Fruit fly (Drosophila melanogaster) whole organism, embryonic: ENCODE data around the gene CG10560.

Experiments
- Adf1 ChIP-seq: fragments of 200-800 bp; sonication (Bioruptor generic); IDR thresholded peaks from 2 replicates; pipeline ENCODE4 v1.3.6; 2022; ENCODE audit warnings: missing biosample characterization, missing genetic modification characterization
- Antp ChIP-seq: fragments of 200-800 bp; sonication (Bioruptor generic); optimal IDR thresholded peaks from 3 replicates; lab custom pipeline; 2016; ENCODE audit warnings: missing biosample characterization, missing genetic modification characterization
- Atf-2 ChIP-seq: fragments of 200-800 bp; sonication (Bioruptor generic); optimal IDR thresholded peaks from 2 replicates; lab custom pipeline; 2016; ENCODE audit warnings: missing biosample characterization, missing genetic modification characterization
- Atf6 ChIP-seq: fragments of 200-800 bp; sonication (Bioruptor generic); IDR thresholded peaks from 2 replicates; pipeline ENCODE4 v1.3.6; 2022; ENCODE audit warnings: missing biosample characterization, missing genetic modification characterization
- CG10543 ChIP-seq: fragments of 200-800 bp; sonication (Bioruptor generic); optimal IDR thresholded peaks from 3 replicates; lab custom pipeline; 2017; ENCODE audit warnings: missing biosample characterization, mild to moderate bottlenecking, missing genetic modification characterization, moderate library complexity
- CG12659 ChIP-seq: fragments of 200-800 bp; sonication (Bioruptor generic); optimal IDR thresholded peaks from 3 replicates; lab custom pipeline; 2017; ENCODE audit warnings: mild to moderate bottlenecking, missing biosample characterization, missing genetic modification reagents, missing genetic modification characterization
- CG13775 ChIP-seq: fragments of 200-800 bp; sonication (Bioruptor generic); optimal IDR thresholded peaks from 3 replicates; lab custom pipeline; 2017; ENCODE audit warnings: missing biosample characterization, mild to moderate bottlenecking, missing genetic modification characterization
- CG15601 ChIP-seq: fragments of 200-800 bp; sonication (Bioruptor generic); optimal IDR thresholded peaks from 3 replicates; lab custom pipeline; 2019; ENCODE audit warnings: missing biosample characterization, mild to moderate bottlenecking, missing genetic modification characterization, moderate library complexity
- CG17385 ChIP-seq: fragments of 200-800 bp; sonication (Bioruptor generic); optimal IDR thresholded peaks from 3 replicates; lab custom pipeline; 2018; ENCODE audit warnings: missing biosample characterization, mild to moderate bottlenecking, missing genetic modification characterization
- CG2712 ChIP-seq: fragments of 200-800 bp; optimal IDR thresholded peaks from 3 replicates; lab custom pipeline; 2019; ENCODE audit warnings: missing biosample characterization, mild to moderate bottlenecking, missing genetic modification characterization, moderate library complexity
- CG31441 ChIP-seq: fragments of 200-800 bp; sonication (Bioruptor generic); IDR thresholded peaks from 2 replicates; pipeline ENCODE4 v1.3.6; 2022; ENCODE audit warnings: missing biosample characterization, missing genetic modification characterization
- CG3281 ChIP-seq: fragments of 200-800 bp; sonication (Bioruptor generic); optimal IDR thresholded peaks from 3 replicates; lab custom pipeline; 2017; ENCODE audit warnings: missing biosample characterization, mild to moderate bottlenecking, missing genetic modification characterization
- CG4424 ChIP-seq: fragments of 200-800 bp; sonication (Bioruptor generic); optimal IDR thresholded peaks from 3 replicates; lab custom pipeline; 2016; ENCODE audit warnings: missing biosample characterization, missing genetic modification characterization
- CG4617 ChIP-seq: fragments of 200-800 bp; sonication (Bioruptor generic); optimal IDR thresholded peaks from 3 replicates; lab custom pipeline; 2016; ENCODE audit warnings: missing biosample characterization, missing genetic modification characterization, borderline replicate concordance
- CG7271 ChIP-seq: fragments of 200-800 bp; sonication (Bioruptor generic); optimal IDR thresholded peaks from 2 replicates; lab custom pipeline; 2018; ENCODE audit warnings: missing biosample characterization, mild to moderate bottlenecking, missing genetic modification characterization, moderate library complexity
- CG8281 ChIP-seq: fragments of 200-800 bp; sonication (Bioruptor generic); optimal IDR thresholded peaks from 2 replicates; lab custom pipeline; 2018; ENCODE audit warnings: missing biosample characterization, mild to moderate bottlenecking, missing genetic modification characterization, moderate library complexity
- CTCF ChIP-seq: fragments of 200-800 bp; sonication (Bioruptor generic); optimal IDR thresholded peaks from 2 replicates; lab custom pipeline; 2017; ENCODE audit warnings: missing biosample characterization, mild to moderate bottlenecking, missing genetic modification characterization, moderate library complexity
- CkIIα-i1 ChIP-seq: fragments of 200-800 bp; sonication (Bioruptor generic); IDR thresholded peaks from 2 replicates; pipeline ENCODE4 v1.3.6; 2022; ENCODE audit warnings: missing biosample characterization, missing genetic modification characterization
- Dip2 ChIP-seq: fragments of 200-800 bp; sonication (Bioruptor generic); IDR thresholded peaks from 2 replicates; pipeline ENCODE4 v1.3.6; 2022; ENCODE audit warnings: missing biosample characterization, missing genetic modification characterization
- Doc3 ChIP-seq: fragments of 200-800 bp; sonication (Bioruptor generic); IDR thresholded peaks from 3 replicates; pipeline ENCODE4 v1.3.6; 2022; ENCODE audit warnings: missing biosample characterization, missing genetic modification characterization; ENCODE audit not compliant: partially characterized antibody
- Fer1 ChIP-seq: fragments of 200-800 bp; sonication (Bioruptor generic); optimal IDR thresholded peaks from 2 replicates; lab custom pipeline; 2017; ENCODE audit warnings: missing biosample characterization, mild to moderate bottlenecking, missing genetic modification characterization
- H2.0 ChIP-seq: fragments of 200-800 bp; sonication (Bioruptor generic); IDR thresholded peaks from 2 replicates; pipeline ENCODE4 v1.3.6; 2022; ENCODE audit warnings: missing biosample characterization, missing genetic modification characterization
- Hr39 ChIP-seq: fragments of >200 bp; optimal IDR thresholded peaks from 2 replicates; lab custom pipeline; 2017
- Hsf ChIP-seq: fragments of 200-800 bp; sonication (Bioruptor generic); optimal IDR thresholded peaks from 3 replicates; lab custom pipeline; 2016; ENCODE audit warnings: missing biosample characterization, missing genetic modification characterization
- MTF-1 ChIP-seq: fragments of 200-800 bp; sonication (Bioruptor generic); optimal IDR thresholded peaks from 2 replicates; lab custom pipeline; 2018; ENCODE audit warnings: missing biosample characterization, mild to moderate bottlenecking, missing genetic modification characterization, borderline replicate concordance
- Myb ChIP-seq: fragments of 200-800 bp; sonication (Bioruptor generic); optimal IDR thresholded peaks from 2 replicates; lab custom pipeline; 2016; ENCODE audit warnings: missing biosample characterization, missing genetic modification characterization
- NfI ChIP-seq: fragments of 200-800 bp; sonication (Bioruptor generic); optimal IDR thresholded peaks from 3 replicates; lab custom pipeline; 2018; ENCODE audit warnings: missing biosample characterization, mild to moderate bottlenecking, missing genetic modification characterization, moderate library complexity
- Rfx ChIP-seq: fragments of 200-800 bp; sonication (Bioruptor generic); IDR thresholded peaks from 2 replicates; pipeline ENCODE4 v1.3.6; 2022; ENCODE audit warnings: missing biosample characterization, missing genetic modification characterization
- Xbp1 ChIP-seq: fragments of 200-800 bp; sonication (Bioruptor generic); optimal IDR thresholded peaks from 3 replicates; lab custom pipeline; 2016; ENCODE audit warnings: missing biosample characterization, mild to moderate bottlenecking, missing genetic modification characterization
- ab ChIP-seq: fragments of 200-800 bp; sonication (Bioruptor generic); optimal IDR thresholded peaks from 2 replicates; lab custom pipeline; 2016; ENCODE audit warnings: missing biosample characterization, missing genetic modification characterization
- ac ChIP-seq: fragments of 200-800 bp; sonication (Bioruptor generic); optimal IDR thresholded peaks from 3 replicates; lab custom pipeline; 2017; ENCODE audit warnings: missing biosample characterization, mild to moderate bottlenecking, missing genetic modification characterization
- ato ChIP-seq: fragments of 200-800 bp; sonication (Bioruptor generic); IDR thresholded peaks from 2 replicates; pipeline ENCODE4 v1.3.6; 2022; ENCODE audit warnings: missing biosample characterization, missing genetic modification characterization; ENCODE audit not compliant: partially characterized antibody
- caup ChIP-seq: fragments of 200-800 bp; sonication (Bioruptor generic); optimal IDR thresholded peaks from 3 replicates; lab custom pipeline; 2017; ENCODE audit warnings: missing biosample characterization, mild to moderate bottlenecking, missing genetic modification characterization, moderate library complexity; ENCODE audit not compliant: severe bottlenecking
- chif ChIP-seq, 2 experiments: fragments of 200-800 bp; sonication (Bioruptor generic); optimal IDR thresholded peaks; 3 replicates each; lab custom pipeline; 2016; ENCODE audit warnings: missing biosample characterization in 2 of 2, missing genetic modification characterization in 2 of 2
- fd102C ChIP-seq: fragments of 200-800 bp; sonication (Bioruptor generic); optimal IDR thresholded peaks from 2 replicates; lab custom pipeline; 2018; ENCODE audit warnings: missing biosample characterization, mild to moderate bottlenecking, missing genetic modification characterization, moderate library complexity
- ftz-f1 ChIP-seq: fragments of 200-800 bp; sonication (Bioruptor generic); optimal IDR thresholded peaks from 2 replicates; lab custom pipeline; 2016; ENCODE audit warnings: missing biosample characterization, missing genetic modification characterization
- gro ChIP-seq: fragments of 200-800 bp; sonication (Bioruptor generic); optimal IDR thresholded peaks from 2 replicates; lab custom pipeline; 2016; ENCODE audit warnings: missing biosample characterization, missing genetic modification characterization
- lmd ChIP-seq: fragments of 200-800 bp; sonication (Bioruptor generic); IDR thresholded peaks from 2 replicates; pipeline ENCODE4 v1.3.6; 2022; ENCODE audit warnings: missing biosample characterization, missing genetic modification characterization
- lov ChIP-seq, 2 experiments: fragments of 200-800 bp in 1 of 2; fragments of >200 bp in 1 of 2; sonication (Bioruptor generic) in 1 of 2; IDR thresholded peaks in 1 of 2; optimal IDR thresholded peaks in 1 of 2; 2 replicates in 1 of 2; 3 replicates in 1 of 2; pipeline versions ENCODE4 v1.3.6 to Lab custom; 2017 to 2022; ENCODE audit warnings: missing biosample characterization in 1 of 2, missing genetic modification characterization in 1 of 2
- luna ChIP-seq: fragments of 200-800 bp; sonication (Bioruptor generic); optimal IDR thresholded peaks from 2 replicates; lab custom pipeline; 2016; ENCODE audit warnings: missing biosample characterization, missing genetic modification characterization
- phol ChIP-seq: fragments of 200-800 bp; sonication (Bioruptor generic); optimal IDR thresholded peaks from 3 replicates; lab custom pipeline; 2018; ENCODE audit warnings: missing biosample characterization, mild to moderate bottlenecking, missing genetic modification characterization, moderate library complexity
- repo ChIP-seq: fragments of 200-800 bp; sonication (Bioruptor generic); optimal IDR thresholded peaks from 2 replicates; lab custom pipeline; 2016; ENCODE audit warnings: missing biosample characterization, missing genetic modification characterization
- salm ChIP-seq: fragments of 200-800 bp; sonication (Bioruptor generic); optimal IDR thresholded peaks from 2 replicates; lab custom pipeline; 2018; ENCODE audit warnings: missing biosample characterization, mild to moderate bottlenecking, missing genetic modification characterization
- sima ChIP-seq: fragments of 200-800 bp; sonication (Bioruptor generic); optimal IDR thresholded peaks from 2 replicates; lab custom pipeline; 2016; ENCODE audit warnings: missing biosample characterization, missing genetic modification characterization
- slbo ChIP-seq: fragments of 200-800 bp; sonication (Bioruptor generic); IDR thresholded peaks from 2 replicates; pipeline ENCODE4 v1.3.6; 2022; ENCODE audit warnings: missing biosample characterization, missing genetic modification characterization
- slp2 ChIP-seq: fragments of 200-800 bp; sonication (Bioruptor generic); optimal IDR thresholded peaks from 2 replicates; lab custom pipeline; 2016; ENCODE audit warnings: missing biosample characterization, missing genetic modification characterization
- sna ChIP-seq: fragments of 200-800 bp; sonication (Bioruptor generic); IDR thresholded peaks from 2 replicates; pipeline ENCODE4 v1.3.6; 2022; ENCODE audit warnings: missing biosample characterization, missing genetic modification characterization; ENCODE audit not compliant: partially characterized antibody
- tap ChIP-seq: fragments of 200-800 bp; optimal IDR thresholded peaks from 3 replicates; lab custom pipeline; 2019; ENCODE audit warnings: missing biosample characterization, mild to moderate bottlenecking, missing genetic modification characterization, moderate library complexity
- tna ChIP-seq: fragments of 200-800 bp; sonication (Bioruptor generic); IDR thresholded peaks from 2 replicates; pipeline ENCODE4 v1.3.6; 2022; ENCODE audit warnings: missing biosample characterization, missing genetic modification characterization; ENCODE audit not compliant: partially characterized antibody
- ttk ChIP-seq: fragments of 200-800 bp; sonication (Bioruptor generic); IDR thresholded peaks from 2 replicates; pipeline ENCODE4 v2.1.2; 2022; ENCODE audit warnings: missing biosample characterization, missing genetic modification characterization
- tup ChIP-seq: fragments of 200-800 bp; sonication (Bioruptor generic); optimal IDR thresholded peaks from 2 replicates; lab custom pipeline; 2016; ENCODE audit warnings: missing biosample characterization, mild to moderate bottlenecking, missing genetic modification characterization, moderate library complexity
- unpg ChIP-seq: fragments of 200-800 bp; sonication (Bioruptor generic); optimal IDR thresholded peaks from 3 replicates; lab custom pipeline; 2018; ENCODE audit warnings: missing biosample characterization, mild to moderate bottlenecking, missing genetic modification characterization, moderate library complexity

CG10560 gene

DNA sequence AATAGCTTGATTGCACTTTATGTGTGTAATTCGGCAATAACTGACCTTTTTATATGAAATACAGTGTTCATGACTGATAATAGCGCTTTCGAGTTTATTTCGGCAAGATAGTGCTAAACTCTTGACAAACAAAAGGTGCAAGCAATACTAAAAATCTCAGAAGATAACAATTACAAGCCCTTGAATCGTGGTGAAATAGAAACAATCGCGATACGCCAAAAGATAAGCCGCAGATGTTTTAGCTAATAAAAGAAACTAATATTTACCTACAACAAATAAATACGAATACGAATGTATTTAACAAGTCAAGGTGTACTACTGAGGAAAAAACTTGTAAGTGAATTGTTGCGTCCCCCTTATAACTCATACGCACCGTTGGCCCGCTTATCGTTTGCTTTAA is 44.6 kb downstream of the CG10560 start (continued):
- no peak for TF ChIP-seq slp2 (GFP tag; lab: Kevin White, UChicago)
- no peak for TF ChIP-seq gro (GFP tag; lab: Kevin White, UChicago)
- TF ChIP-seq sna (GFP tag; lab: Robert Waterston, UW) = no peak
- no peak for TF ChIP-seq tup (GFP tag; lab: Kevin White, UChicago)
- TF ChIP-seq CkIIα-i1 = no peak
- TF ChIP-seq Antp (GFP tag; lab: Kevin White, UChicago) = no peak
- no peak for TF ChIP-seq H2.0
- peak; percentile 50 for TF ChIP-seq CG3281 (GFP tag; lab: Kevin White, UChicago)
- no peak for TF ChIP-seq CG31441 (GFP tag; lab: Robert Waterston, UW)
- no peak for TF ChIP-seq chif (GFP tag; optimal IDR thresholded peaks at IDR 0.05; lab: Kevin White, UChicago)
- peak; percentile 65 for TF ChIP-seq caup (GFP tag; lab: Kevin White, UChicago)
- TF ChIP-seq CG10543 (GFP tag; lab: Kevin White, UChicago) = peak; percentile 48
- no peak for TF ChIP-seq CG4424 (GFP tag; lab: Kevin White, UChicago)
- no peak for TF ChIP-seq ac (GFP tag; lab: Kevin White, UChicago)
- no peak for TF ChIP-seq ab
- TF ChIP-seq CG15601 = no peak
- TF ChIP-seq Atf6 (GFP tag; lab: Robert Waterston, UW) = no peak; the same call in 1 of the 2 replicates
- TF ChIP-seq Dip2 (GFP tag; lab: Robert Waterston, UW) = no peak
- no peak for TF ChIP-seq Xbp1 (GFP tag; lab: Kevin White, UChicago)
- no peak for TF ChIP-seq CG13775 (GFP tag; lab: Kevin White, UChicago)
- TF ChIP-seq ato = no peak
- no peak for TF ChIP-seq sima
- no peak for TF ChIP-seq NfI (GFP tag; lab: Kevin White, UChicago)
- no peak for TF ChIP-seq luna (GFP tag; lab: Kevin White, UChicago)
- TF ChIP-seq Hsf = no peak
- TF ChIP-seq tna (GFP tag; lab: Robert Waterston, UW) = no peak
- no peak for TF ChIP-seq Myb
- TF ChIP-seq unpg = peak; percentile 1
- peak; percentile 23 for TF ChIP-seq CG12659 (GFP tag; lab: Kevin White, UChicago)
- TF ChIP-seq Adf1 (GFP tag; lab: Robert Waterston, UW) = no peak
- peak; percentile 10 for TF ChIP-seq salm
- TF ChIP-seq Fer1 (GFP tag; lab: Kevin White, UChicago) = peak; percentile 81
- no peak for TF ChIP-seq tap (tag; lab: Kevin White, UChicago)
- TF ChIP-seq lov (optimal IDR thresholded peaks at IDR 0.05; lab: Kevin White, UChicago) = no peak
- no peak for TF ChIP-seq lov (GFP tag; IDR thresholded peaks at IDR 0.05; lab: Robert Waterston, UW)
- TF ChIP-seq CG2712 = no peak
- TF ChIP-seq CG4617 (GFP tag; lab: Kevin White, UChicago) = no peak
- TF ChIP-seq CG17385 = peak; percentile 22
- no peak for TF ChIP-seq CG7271 (tag; lab: Kevin White, UChicago)
- TF ChIP-seq ftz-f1 (GFP tag; lab: Kevin White, UChicago) = no peak
- TF ChIP-seq slbo (GFP tag; lab: Robert Waterston, UW) = no peak
- no peak; the same call in 1 of the 2 replicates for TF ChIP-seq Rfx (GFP tag; lab: Robert Waterston, UW)
- no peak for TF ChIP-seq repo (GFP tag; lab: Kevin White, UChicago)
- TF ChIP-seq CG8281 (tag; lab: Kevin White, UChicago) = no peak
- TF ChIP-seq phol (tag; lab: Kevin White, UChicago) = no peak
- TF ChIP-seq fd102C (GFP tag; lab: Kevin White, UChicago) = no peak
- no peak for TF ChIP-seq Atf-2 (GFP tag; lab: Kevin White, UChicago)
- no peak for TF ChIP-seq Doc3 (GFP tag; lab: Robert Waterston, UW)
- TF ChIP-seq CTCF (GFP tag; lab: Kevin White, UChicago) = no peak
- no peak for TF ChIP-seq ttk (GFP tag; lab: Robert Waterston, UW)
- TF ChIP-seq Hr39 = no peak
- peak; percentile 6 for TF ChIP-seq MTF-1 (GFP tag; lab: Kevin White, UChicago)
- no peak for TF ChIP-seq lmd (GFP tag; lab: Robert Waterston, UW)
